Fruit fly (Drosophila melanogaster): ENCODE measurements around the gene CG2444.
A peak's percentile ranks its signal among the peaks of the same experiment; 100 is the strongest.

The CG2444 gene

DNA sequence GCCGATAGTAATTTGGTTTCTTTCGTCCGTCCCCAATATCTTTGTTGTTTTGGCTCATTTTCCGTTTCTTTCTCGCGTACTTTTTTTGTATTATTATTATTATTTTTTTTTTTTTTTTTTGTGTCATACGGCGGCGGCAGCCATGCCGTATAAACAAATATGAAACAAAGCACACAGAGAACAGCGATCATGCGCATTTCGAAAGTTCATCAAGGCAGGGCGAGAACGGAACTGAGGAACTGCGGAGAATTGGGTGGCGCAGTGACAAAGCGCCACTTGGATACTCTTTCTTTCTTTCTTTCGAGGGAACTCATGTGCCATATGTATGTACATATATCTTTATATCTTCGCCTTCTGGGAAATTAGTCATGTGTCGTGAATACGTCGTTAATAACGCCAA lies 20.6 kb downstream of the CG2444 start (continued):
- TF ChIP-seq Gug (GFP tag; IDR thresholded peaks at IDR 0.05) (no peak), fkh (GFP tag; optimal IDR thresholded peaks at IDR 0.05) (peak; percentile 53), CG9139 (GFP tag; optimal IDR thresholded peaks at IDR 0.05) (peak; percentile 28), CG6276 (GFP tag; optimal IDR thresholded peaks at IDR 0.05) (no peak), CG6163 (GFP tag; IDR thresholded peaks at IDR 0.05) (peak; percentile 80), CG11294 (GFP tag; IDR thresholded peaks at IDR 0.05) (no peak), CG3032 (tag; optimal IDR thresholded peaks at IDR 0.05) (peak; percentile 24), CG32006 (GFP tag; optimal IDR thresholded peaks at IDR 0.05) (peak; percentile 30), CG10669 (GFP tag; optimal IDR thresholded peaks at IDR 0.05) (peak; percentile 40), dac (GFP tag; optimal IDR thresholded peaks at IDR 0.05) (no peak), CG11902 (GFP tag; optimal IDR thresholded peaks at IDR 0.05) (no peak), Smox (GFP tag; optimal IDR thresholded peaks at IDR 0.05) (peak; percentile 30), pdm3 (GFP tag; optimal IDR thresholded peaks at IDR 0.05) (peak; percentile 28), lz (GFP tag; optimal IDR thresholded peaks at IDR 0.05) (no peak), CG4318 (GFP tag; optimal IDR thresholded peaks at IDR 0.05) (no peak)

DNA sequence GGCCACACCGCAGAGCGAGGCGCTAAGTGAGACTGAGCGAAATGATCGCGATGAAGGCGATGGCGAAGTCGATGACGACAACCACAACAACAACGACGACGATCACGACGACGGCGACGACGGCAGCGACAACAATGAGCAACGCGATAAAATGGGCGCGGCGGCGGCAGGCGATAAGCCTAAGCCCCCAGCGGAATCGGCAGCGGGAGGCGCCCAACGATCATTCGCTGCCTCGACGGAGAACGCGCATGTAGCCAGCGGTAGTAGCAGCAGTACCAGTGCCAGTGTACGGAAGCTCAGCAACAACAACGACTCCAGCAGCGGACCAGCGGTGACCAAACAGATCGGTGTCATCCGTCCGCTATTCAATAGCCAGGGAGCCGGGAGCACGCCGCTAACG lies 21.6 kb downstream of the CG2444 start:
- TF ChIP-seq Eip78C (GFP tag) (peak; percentile 22), eg (GFP tag; IDR thresholded peaks at IDR 0.05) (peak; percentile 42; the same call in 1 of the 3 replicates), dac (GFP tag; optimal IDR thresholded peaks at IDR 0.05) (no peak), CG1621 (tag; optimal IDR thresholded peaks at IDR 0.05) (no peak), dsx (GFP tag; optimal IDR thresholded peaks at IDR 0.05; ENCODE audit: poor library complexity, severe bottlenecking) (no peak), esn (GFP tag; optimal IDR thresholded peaks at IDR 0.05) (peak; percentile 13), vri (GFP tag; optimal IDR thresholded peaks at IDR 0.05) (peak; percentile 46), Eip75B (GFP tag; optimal IDR thresholded peaks at IDR 0.05) (peak; percentile 7), fkh (GFP tag; optimal IDR thresholded peaks at IDR 0.05) (peak; percentile 10), CG15336 (GFP tag; IDR thresholded peaks at IDR 0.05) (no peak), svp (GFP tag) (peak; percentile 85), lz (GFP tag; optimal IDR thresholded peaks at IDR 0.05) (no peak), Sox14 (GFP tag; optimal IDR thresholded peaks at IDR 0.05) (peak; percentile 63), CG34406 (GFP tag; optimal IDR thresholded peaks at IDR 0.05) (no peak), CG6163 (GFP tag; IDR thresholded peaks at IDR 0.05) (peak; percentile 60; the same call in 2 of the 3 replicates), ss (GFP tag; optimal IDR thresholded peaks at IDR 0.05) (peak in 1 of 2 experiments; percentile 42), CG11294 (GFP tag; IDR thresholded peaks at IDR 0.05) (no peak), Lpt (GFP tag; optimal IDR thresholded peaks at IDR 0.05) (no peak), Eip93F (GFP tag; optimal IDR thresholded peaks at IDR 0.05) (peak; percentile 37), topi (GFP tag; optimal IDR thresholded peaks at IDR 0.05) (peak; percentile 41)

- TF ChIP-seq cyc (GFP tag; optimal IDR thresholded peaks at IDR 0.05), result peak; percentile 71
- TF ChIP-seq Blimp-1 (GFP tag; optimal IDR thresholded peaks at IDR 0.05), result peak; percentile 28
- TF ChIP-seq dac (GFP tag; optimal IDR thresholded peaks at IDR 0.05), result no peak
- TF ChIP-seq CG6808 (GFP tag; optimal IDR thresholded peaks at IDR 0.05), result peak; percentile 46
- TF ChIP-seq Eip93F (GFP tag; optimal IDR thresholded peaks at IDR 0.05), result peak; percentile 16
- TF ChIP-seq salr (GFP tag; optimal IDR thresholded peaks at IDR 0.05), result peak in 1 of 2 experiments; percentile 11
- peak; percentile 79 for TF ChIP-seq CG10631 (GFP tag; optimal IDR thresholded peaks at IDR 0.05)
- peak; percentile 58 for TF ChIP-seq CG3919 (GFP tag; optimal IDR thresholded peaks at IDR 0.05)
- TF ChIP-seq Eip78C (GFP tag), result peak; percentile 81
- peak; percentile 72 for TF ChIP-seq CG6854 (GFP tag; optimal IDR thresholded peaks at IDR 0.05)
- peak; percentile 76 for TF ChIP-seq esn (GFP tag; optimal IDR thresholded peaks at IDR 0.05)
- peak; percentile 76 for TF ChIP-seq CG31627 (GFP tag; optimal IDR thresholded peaks at IDR 0.05)
- TF ChIP-seq CG11762 (GFP tag; optimal IDR thresholded peaks at IDR 0.05; ENCODE audit: insufficient read depth), result no peak
- TF ChIP-seq Hr38 (GFP tag; optimal IDR thresholded peaks at IDR 0.05), result no peak
- TF ChIP-seq CG15336 (GFP tag; IDR thresholded peaks at IDR 0.05), result peak; percentile 41
- peak; percentile 53 for TF ChIP-seq CG32006 (GFP tag; optimal IDR thresholded peaks at IDR 0.05)
- TF ChIP-seq Sox14 (GFP tag; optimal IDR thresholded peaks at IDR 0.05), result peak; percentile 74
- TF ChIP-seq OdsH (GFP tag; optimal IDR thresholded peaks at IDR 0.05), result peak; percentile 58
- TF ChIP-seq achi (GFP tag; optimal IDR thresholded peaks at IDR 0.05), result peak; percentile 49
- peak; percentile 78 for TF ChIP-seq Hr39 (GFP tag; optimal IDR thresholded peaks at IDR 0.05)
- TF ChIP-seq fd59A (GFP tag; optimal IDR thresholded peaks at IDR 0.05), result no peak
- TF ChIP-seq pdm3 (GFP tag; optimal IDR thresholded peaks at IDR 0.05), result peak; percentile 73
- TF ChIP-seq CG7368 (GFP tag; optimal IDR thresholded peaks at IDR 0.05), result peak; percentile 28
- peak; percentile 98 for TF ChIP-seq svp (GFP tag)
Measured at dm6 chrX:11681558-11682551, 23.2 kb downstream of the CG2444 start.
